Worm (Caenorhabditis elegans): ENCODE results near the gene C44B9.3.

Gene C44B9.3

DNA sequence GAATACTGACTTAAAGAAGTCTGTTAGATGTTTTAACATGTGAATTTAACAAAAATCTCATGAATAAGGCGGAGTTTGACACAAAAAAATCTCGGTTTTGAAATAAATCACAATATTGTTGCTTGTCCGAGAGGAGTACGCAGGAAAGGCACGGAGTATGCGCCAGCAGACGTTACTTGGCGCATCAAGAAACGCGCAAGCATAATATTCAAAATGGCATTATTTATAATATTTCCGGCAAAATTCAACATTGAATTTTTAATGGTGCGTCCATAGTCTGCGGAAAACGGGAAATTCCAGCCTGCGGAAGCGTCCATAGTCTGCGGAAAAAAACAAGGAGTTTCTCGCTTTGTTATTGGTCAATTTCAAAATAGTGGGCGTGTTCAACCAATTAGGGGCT lies 35.1 kb downstream of the C44B9.3 start, which contains the start of gene pde-12 (continued):
- TF ChIP-seq B0261.1 (tag; optimal IDR thresholded peaks at IDR 0.05) (no peak), cebp-2 (GFP tag; IDR thresholded peaks at IDR 0.05) (no peak), C06A6.2 (GFP tag; conservative IDR thresholded peaks at IDR 0.05) (peak; percentile 49; the same call in 1 of the 2 replicates), snpc-4 (GFP tag; optimal IDR thresholded peaks at IDR 0.05) (no peak), snpc-4 (tag; optimal IDR thresholded peaks at IDR 0.05) (peak in 3 of 4 experiments; percentile 44 to 55 (median 55)), B0035.1 (tag; optimal IDR thresholded peaks at IDR 0.05) (no peak), ZK185.1 (tag; optimal IDR thresholded peaks at IDR 0.05; ENCODE audit: poor library complexity, severe bottlenecking) (peak; percentile 79), F55B11.4 (tag; optimal IDR thresholded peaks at IDR 0.05; ENCODE audit: borderline replicate concordance, insufficient read depth) (no peak), efl-1 (GFP tag; optimal IDR thresholded peaks at IDR 0.05) (peak; percentile 19), unc-62 (GFP tag; optimal IDR thresholded peaks at IDR 0.05) (no peak), nfya-1 (tag; optimal IDR thresholded peaks at IDR 0.05; ENCODE audit: borderline replicate concordance, insufficient read depth) (no peak), ztf-26 (tag; optimal IDR thresholded peaks at IDR 0.05) (peak; percentile 35), attf-6 (GFP tag; IDR thresholded peaks at IDR 0.05) (no peak), B0019.2 (GFP tag; conservative IDR thresholded peaks at IDR 0.05) (no peak), attf-5 (GFP tag; optimal IDR thresholded peaks at IDR 0.05) (peak; percentile 68), lin-54 (GFP tag; optimal IDR thresholded peaks at IDR 0.05) (peak; percentile 85), gei-17 (GFP tag; optimal IDR thresholded peaks at IDR 0.05) (no peak), cebp-1 (GFP tag; IDR thresholded peaks at IDR 0.05) (no peak), cebp-1 (tag; optimal IDR thresholded peaks at IDR 0.05) (peak; percentile 77), bed-1 (GFP tag; IDR thresholded peaks at IDR 0.05) (no peak), nhr-80 (tag; optimal IDR thresholded peaks at IDR 0.05) (peak; percentile 2), lin-35 (GFP tag; optimal IDR thresholded peaks at IDR 0.05) (peak in 1 of 3 experiments; percentile 88), B0336.3 (GFP tag; IDR thresholded peaks at IDR 0.05) (no peak; the same call in 1 of the 2 replicates), lsl-1 (GFP tag; optimal IDR thresholded peaks at IDR 0.05) (peak; percentile 52), tbp1 (GFP tag; optimal IDR thresholded peaks at IDR 0.05) (peak; percentile 52), repo-1 (tag; optimal IDR thresholded peaks at IDR 0.05) (peak; percentile 63), hmg-1.2 (GFP tag; IDR thresholded peaks at IDR 0.05) (peak; percentile 51), F39B2.1 (GFP tag; IDR thresholded peaks at IDR 0.05) (0 out of 2 replicates have a peak, but pooled peaks have one; percentile 27), egl-44 (GFP tag; IDR thresholded peaks at IDR 0.05) (no peak), madf-10 (tag; optimal IDR thresholded peaks at IDR 0.05) (peak; percentile 31), madf-6 (GFP tag; IDR thresholded peaks at IDR 0.05) (no peak; the same call in 1 of the 2 replicates), hrde-1 (tag; optimal IDR thresholded peaks at IDR 0.05; ENCODE audit: borderline replicate concordance) (no peak), Y67H2A.10 (GFP tag; conservative IDR thresholded peaks at IDR 0.05) (no peak), ets-4 (GFP tag; optimal IDR thresholded peaks at IDR 0.05) (no peak), snpc-3.4 (tag; optimal IDR thresholded peaks at IDR 0.05) (peak; percentile 61), aptf-2 (GFP tag; conservative IDR thresholded peaks at IDR 0.05) (no peak), lin-40 (tag; optimal IDR thresholded peaks at IDR 0.05) (peak; percentile 89), ztf-28 (GFP tag; IDR thresholded peaks at IDR 0.05) (no peak), ceh-91 (GFP tag; IDR thresholded peaks at IDR 0.05) (no peak), F22D6.2 (tag; optimal IDR thresholded peaks at IDR 0.05) (peak; percentile 36), hsf-1 (GFP tag; IDR thresholded peaks at IDR 0.05) (peak; percentile 63; the same call in 1 of the 2 replicates), snpc-1.3 (tag; optimal IDR thresholded peaks at IDR 0.05; ENCODE audit: insufficient read depth) (peak; percentile 25), Y53G8AR.9 (GFP tag; conservative IDR thresholded peaks at IDR 0.05) (peak; percentile 92), sptf-2 (GFP tag; optimal IDR thresholded peaks at IDR 0.05) (no peak)

Data from whole organism, young adult.